Fruit fly (Drosophila melanogaster) whole organism, adult: ENCODE measurements around the gene Root.

Experiments used
- CG11617 ChIP-seq: fragments of 200-800 bp; sonication (Bioruptor generic); optimal IDR thresholded peaks from 2 replicates; lab custom pipeline; 2017; ENCODE audit warnings: mild to moderate bottlenecking, missing biosample characterization, missing genetic modification reagents, missing genetic modification characterization
- CG12768 ChIP-seq: fragments of 200-800 bp; sonication (Bioruptor generic); optimal IDR thresholded peaks from 2 replicates; lab custom pipeline; 2017; ENCODE audit warnings: missing biosample characterization, missing genetic modification characterization, mild to moderate bottlenecking, moderate library complexity, missing genetic modification reagents
- CG14711 ChIP-seq: fragments of 200-800 bp; sonication (Bioruptor generic); optimal IDR thresholded peaks from 2 replicates; lab custom pipeline; 2018; ENCODE audit warnings: missing biosample characterization, mild to moderate bottlenecking, missing genetic modification characterization, moderate library complexity
- CG1620 ChIP-seq: fragments of 200-800 bp; sonication (Bioruptor generic); optimal IDR thresholded peaks from 2 replicates; lab custom pipeline; 2016; ENCODE audit warnings: missing biosample characterization, missing genetic modification characterization
- CG33017 ChIP-seq: fragments of 200-800 bp; sonication (Bioruptor generic); optimal IDR thresholded peaks from 2 replicates; lab custom pipeline; 2018; ENCODE audit warnings: missing biosample characterization, mild to moderate bottlenecking, missing genetic modification characterization, moderate library complexity
- CG5204 ChIP-seq: fragments of 200-800 bp; sonication (Bioruptor generic); optimal IDR thresholded peaks from 2 replicates; lab custom pipeline; 2016; ENCODE audit warnings: missing biosample characterization, missing genetic modification characterization
- CG7045 ChIP-seq: fragments of 200-800 bp; sonication (Bioruptor generic); optimal IDR thresholded peaks from 2 replicates; lab custom pipeline; 2017; ENCODE audit warnings: missing biosample characterization, mild to moderate bottlenecking, missing genetic modification characterization
- CG7101 ChIP-seq: fragments of 200-800 bp; sonication (Bioruptor generic); optimal IDR thresholded peaks from 2 replicates; lab custom pipeline; 2018; ENCODE audit warnings: missing biosample characterization, mild to moderate bottlenecking, missing genetic modification characterization, moderate library complexity
- Clk ChIP-seq: fragments of 200-800 bp; sonication (Bioruptor generic); optimal IDR thresholded peaks from 2 replicates; lab custom pipeline; 2017; ENCODE audit warnings: missing biosample characterization, missing genetic modification characterization
- Crg-1 ChIP-seq: fragments of 200-800 bp; sonication (Bioruptor generic); optimal IDR thresholded peaks from 2 replicates; lab custom pipeline; 2016; ENCODE audit warnings: missing biosample characterization, missing genetic modification characterization
- Hr96 ChIP-seq: fragments of 200-800 bp; sonication (Bioruptor generic); optimal IDR thresholded peaks from 2 replicates; lab custom pipeline; 2016; ENCODE audit warnings: missing biosample characterization, missing genetic modification characterization
- Mnt ChIP-seq: fragments of 200-800 bp; sonication (Bioruptor generic); optimal IDR thresholded peaks from 2 replicates; lab custom pipeline; 2016; ENCODE audit warnings: missing biosample characterization, mild to moderate bottlenecking, missing genetic modification characterization
- bab1 ChIP-seq: fragments of 200-800 bp; sonication (Bioruptor generic); optimal IDR thresholded peaks from 3 replicates; lab custom pipeline; 2019; ENCODE audit warnings: missing biosample characterization, mild to moderate bottlenecking, missing genetic modification characterization, moderate library complexity
- cic ChIP-seq: fragments of 200-800 bp; sonication (Bioruptor generic); optimal IDR thresholded peaks from 2 replicates; lab custom pipeline; 2017; ENCODE audit warnings: missing biosample characterization, mild to moderate bottlenecking, missing genetic modification characterization, moderate library complexity
- cnc ChIP-seq, 2 experiments: fragments of >200 bp; optimal IDR thresholded peaks; 2 replicates each; lab custom pipeline; 2017
- kay ChIP-seq: fragments of 200-800 bp; sonication (Bioruptor generic); peaks from one replicate; lab custom pipeline; 2016; ENCODE audit warnings: missing biosample characterization, missing genetic modification characterization, borderline replicate concordance
- ovo ChIP-seq: fragments of 200-800 bp; sonication (Bioruptor generic); optimal IDR thresholded peaks from 2 replicates; lab custom pipeline; 2016; ENCODE audit warnings: missing biosample characterization, missing genetic modification characterization
- pad ChIP-seq: fragments of 200-800 bp; sonication (Bioruptor generic); optimal IDR thresholded peaks from 3 replicates; lab custom pipeline; 2017; ENCODE audit warnings: missing biosample characterization, missing genetic modification characterization, mild to moderate bottlenecking, moderate library complexity, missing genetic modification reagents
- tj ChIP-seq: fragments of 200-800 bp; sonication (Bioruptor generic); optimal IDR thresholded peaks from 3 replicates; lab custom pipeline; 2017; ENCODE audit warnings: missing biosample characterization, mild to moderate bottlenecking, missing genetic modification characterization, moderate library complexity
- toe ChIP-seq: fragments of 200-800 bp; sonication (Bioruptor generic); optimal IDR thresholded peaks from 2 replicates; lab custom pipeline; 2016; ENCODE audit warnings: missing biosample characterization, missing genetic modification characterization

Gene Root

dm6 chr3R:24084975-24085374 lies 28.1 kb upstream of the Root start:
- peak; percentile 89 for TF ChIP-seq cic (GFP tag; lab: Kevin White, UChicago)
- no peak for TF ChIP-seq tj
- TF ChIP-seq kay (GFP tag; lab: Kevin White, UChicago): peak; percentile 83

- TF ChIP-seq pad (GFP tag; lab: Kevin White, UChicago) (no peak), CG12768 (GFP tag; lab: Kevin White, UChicago) (no peak), cic (GFP tag; lab: Kevin White, UChicago) (no peak), CG14711 (no peak), CG7045 (GFP tag; lab: Kevin White, UChicago) (no peak), CG11617 (no peak), tj (no peak), cnc (optimal IDR thresholded peaks at IDR 0.05; lab: Kevin White, UChicago) (no peak), ovo (GFP tag; lab: Kevin White, UChicago) (no peak), Crg-1 (no peak), Clk (GFP tag; lab: Kevin White, UChicago) (no peak), CG33017 (tag; lab: Kevin White, UChicago) (no peak), Hr96 (GFP tag; lab: Kevin White, UChicago) (no peak), toe (no peak), kay (GFP tag; lab: Kevin White, UChicago) (no peak)
Observed at dm6 chr3R:24090143-24090542, 22.9 kb upstream of the Root start.

- no peak for TF ChIP-seq cnc (optimal IDR thresholded peaks at IDR 0.05; lab: Kevin White, UChicago)
- no peak for TF ChIP-seq Hr96 (GFP tag; lab: Kevin White, UChicago)
- no peak for TF ChIP-seq Clk (GFP tag; lab: Kevin White, UChicago)
- TF ChIP-seq CG7101 (tag; lab: Kevin White, UChicago): no peak
- no peak for TF ChIP-seq CG12768 (GFP tag; lab: Kevin White, UChicago)
- TF ChIP-seq Crg-1: no peak
- no peak for TF ChIP-seq CG5204 (GFP tag; lab: Kevin White, UChicago)
- TF ChIP-seq toe: no peak
- TF ChIP-seq CG1620 (GFP tag; lab: Kevin White, UChicago): no peak
- no peak for TF ChIP-seq CG14711
- TF ChIP-seq kay (GFP tag; lab: Kevin White, UChicago): no peak
- no peak for TF ChIP-seq cic (GFP tag; lab: Kevin White, UChicago)
- no peak for TF ChIP-seq ovo (GFP tag; lab: Kevin White, UChicago)
- TF ChIP-seq CG33017 (tag; lab: Kevin White, UChicago): no peak
- TF ChIP-seq CG11617: no peak
- TF ChIP-seq CG7045 (GFP tag; lab: Kevin White, UChicago): no peak
- TF ChIP-seq Mnt (GFP tag; lab: Kevin White, UChicago): no peak
- TF ChIP-seq bab1: no peak
- TF ChIP-seq tj: no peak
- no peak for TF ChIP-seq pad (GFP tag; lab: Kevin White, UChicago)
Observed at dm6 chr3R:24091653-24092052, 21.4 kb upstream of the Root start.

DNA sequence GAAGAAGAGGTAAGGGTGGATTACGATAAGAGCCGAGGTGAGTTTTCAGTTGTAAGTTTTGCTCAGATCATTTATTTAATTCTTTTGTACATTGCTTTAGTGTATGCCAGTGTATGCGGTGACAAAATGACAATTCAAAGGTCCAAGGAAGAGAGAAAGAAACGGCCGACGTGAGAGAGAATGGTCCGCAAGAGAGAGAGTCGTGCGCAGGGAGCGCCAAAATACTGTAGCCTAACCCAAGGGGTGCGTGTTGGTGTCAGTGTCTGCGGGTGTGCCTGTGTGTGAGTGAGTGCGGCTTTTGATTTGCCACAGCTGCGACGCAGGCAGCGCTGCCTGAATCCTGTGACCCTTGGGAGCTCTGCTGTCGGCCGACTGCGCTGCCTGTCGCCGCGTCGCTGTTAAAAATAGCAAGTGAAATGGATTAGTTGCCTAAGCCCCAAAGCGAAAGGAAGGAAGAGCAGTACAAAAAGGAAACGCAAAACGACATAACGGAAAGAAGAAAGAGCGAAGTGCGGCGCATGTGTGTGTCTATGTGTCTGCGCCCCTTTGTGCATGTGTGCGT lies 20.4 kb upstream of the Root start:
- TF ChIP-seq CG7045 (GFP tag; lab: Kevin White, UChicago): no peak
- no peak for TF ChIP-seq cic (GFP tag; lab: Kevin White, UChicago)
- no peak for TF ChIP-seq cnc (optimal IDR thresholded peaks at IDR 0.05; lab: Kevin White, UChicago)
- TF ChIP-seq Hr96 (GFP tag; lab: Kevin White, UChicago): no peak
- TF ChIP-seq toe: no peak
- no peak for TF ChIP-seq CG12768 (GFP tag; lab: Kevin White, UChicago)
- TF ChIP-seq kay (GFP tag; lab: Kevin White, UChicago): no peak
- TF ChIP-seq Crg-1: no peak
- no peak for TF ChIP-seq CG11617

dm6 chr3R:24093430-24093829 lies 19.7 kb upstream of the Root start:
- TF ChIP-seq Crg-1 (no peak), kay (GFP tag; lab: Kevin White, UChicago) (no peak), CG14711 (no peak), CG5204 (GFP tag; lab: Kevin White, UChicago) (no peak)

DNA sequence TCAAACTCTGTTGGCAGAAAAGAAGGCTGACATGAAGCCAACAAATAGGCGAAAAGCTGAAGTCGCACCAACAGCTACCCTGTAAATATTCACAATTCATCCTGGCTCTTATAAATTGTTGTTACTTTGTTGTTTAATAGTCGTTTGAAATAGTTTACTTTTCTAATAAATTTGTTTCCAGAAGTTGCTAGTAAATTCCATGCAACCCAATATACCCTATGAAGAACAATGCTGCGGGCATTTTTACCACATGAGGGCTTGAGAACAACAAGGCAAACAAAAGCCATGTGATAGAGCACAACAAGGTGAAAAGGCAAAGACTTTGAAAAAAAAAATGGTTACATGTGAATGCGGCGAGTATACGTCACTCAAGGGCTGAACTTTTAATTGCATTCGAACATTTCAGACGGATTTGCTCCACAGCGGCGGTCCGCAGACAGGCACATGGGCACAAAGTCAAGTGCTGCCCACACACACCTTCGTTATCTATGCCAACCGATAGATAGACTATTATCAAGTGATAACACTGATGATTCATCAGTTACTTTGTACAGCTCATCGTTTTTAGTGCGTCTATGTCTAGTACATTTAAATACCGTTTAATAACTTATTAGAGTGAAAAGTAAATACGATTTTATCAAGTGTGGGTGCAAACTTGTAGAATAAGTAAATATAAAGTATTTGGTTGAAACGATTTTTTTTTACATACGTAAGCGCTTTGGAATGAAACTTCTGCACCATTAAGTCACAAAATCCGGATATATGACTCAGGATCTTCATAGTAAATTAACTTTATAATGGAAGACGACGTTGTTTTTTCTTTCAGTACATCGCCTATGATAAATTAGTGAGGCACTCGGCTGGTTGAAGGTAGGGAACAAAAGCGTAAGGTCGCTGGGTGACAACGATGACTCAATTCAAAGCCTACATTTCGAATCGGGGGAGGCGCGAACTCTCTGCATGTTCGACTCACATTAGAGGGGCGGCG lies 13.8 kb upstream of the Root start:
- TF ChIP-seq cnc (optimal IDR thresholded peaks at IDR 0.05; lab: Kevin White, UChicago) (no peak), Hr96 (GFP tag; lab: Kevin White, UChicago) (no peak), Clk (GFP tag; lab: Kevin White, UChicago) (no peak), bab1 (no peak), tj (no peak), CG7101 (tag; lab: Kevin White, UChicago) (peak; percentile 58), cic (GFP tag; lab: Kevin White, UChicago) (peak; percentile 36), Mnt (GFP tag; lab: Kevin White, UChicago) (peak; percentile 43), kay (GFP tag; lab: Kevin White, UChicago) (peak; percentile 82), toe (no peak), ovo (GFP tag; lab: Kevin White, UChicago) (no peak), Crg-1 (no peak), pad (GFP tag; lab: Kevin White, UChicago) (no peak), CG33017 (tag; lab: Kevin White, UChicago) (peak; percentile 61), CG12768 (GFP tag; lab: Kevin White, UChicago) (peak; percentile 2), CG5204 (GFP tag; lab: Kevin White, UChicago) (peak; percentile 10), CG11617 (peak; percentile 47), CG1620 (GFP tag; lab: Kevin White, UChicago) (no peak), CG14711 (peak; percentile 61), CG7045 (GFP tag; lab: Kevin White, UChicago) (no peak)
